Fruit fly (Drosophila melanogaster): Measurements from ENCODE around the gene Ref2.

dm6 chr2L:12678286-12678685 lies 32.1 kb upstream of the Ref2 start:
- TF ChIP-seq h (GFP tag; optimal IDR thresholded peaks at IDR 0.05) (no peak), Hnf4 (GFP tag; optimal IDR thresholded peaks at IDR 0.05) (no peak), pan (optimal IDR thresholded peaks at IDR 0.05) (no peak), dmrt93B (GFP tag; optimal IDR thresholded peaks at IDR 0.05) (no peak), OdsH (GFP tag; optimal IDR thresholded peaks at IDR 0.05) (no peak), foxo (GFP tag; optimal IDR thresholded peaks at IDR 0.05) (no peak), CrebA (GFP tag; optimal IDR thresholded peaks at IDR 0.05; ENCODE audit: borderline replicate concordance) (no peak)
